Worm (Caenorhabditis elegans) whole organism, L1 larva: ENCODE data around the gene R02F2.8.

ENCODE experiments used
- C04F5.9 ChIP-seq: sonication (generic microtip); optimal IDR thresholded peaks from 2 replicates; lab custom pipeline; 2016; ENCODE audit warnings: missing genetic modification characterization, missing compliant biosample characterization
- C16A3.4 ChIP-seq: fragments of 150-350 bp; optimal IDR thresholded peaks from 2 replicates; lab custom pipeline; 2014; ENCODE audit warnings: missing biosample characterization, missing genetic modification characterization
- C34B4.2 ChIP-seq: sonication (generic microtip); optimal IDR thresholded peaks from 2 replicates; lab custom pipeline; 2017; ENCODE audit warnings: mild to moderate bottlenecking, missing genetic modification characterization, missing compliant biosample characterization
- alr-1 ChIP-seq: fragments of 200-800 bp; sonication (Bioruptor generic); optimal IDR thresholded peaks from 2 replicates; lab custom pipeline; 2018; ENCODE audit warnings: borderline replicate concordance, mild to moderate bottlenecking, missing genetic modification characterization, missing compliant biosample characterization
- blmp-1 ChIP-seq: fragments of 150-350 bp; optimal IDR thresholded peaks from 2 replicates; lab custom pipeline; 2014; ENCODE audit warnings: missing biosample characterization, missing genetic modification characterization
- ceh-82 ChIP-seq, 3 experiments: fragments of 150-350 bp in 1 of 3; sonication (generic microtip) in 2 of 3; optimal IDR thresholded peaks; 2 replicates each; lab custom pipeline; 2014 to 2017; ENCODE audit warnings: missing biosample characterization in 3 of 3, missing genetic modification characterization in 3 of 3
- ces-1 ChIP-seq: fragments of 150-350 bp; optimal IDR thresholded peaks from 2 replicates; lab custom pipeline; 2014; ENCODE audit warnings: missing biosample characterization, missing genetic modification reagents, missing genetic modification characterization
- dpl-1 ChIP-seq, 3 experiments: fragments of 150-350 bp in 2 of 3; sonication (generic microtip) in 1 of 3; optimal IDR thresholded peaks; 2 replicates each; lab custom pipeline; 2014 to 2017; ENCODE audit warnings: missing biosample characterization in 3 of 3, missing genetic modification characterization in 3 of 3, missing genetic modification reagents in 3 of 3
- dsc-1 ChIP-seq: sonication (generic microtip); optimal IDR thresholded peaks from 2 replicates; lab custom pipeline; 2016; ENCODE audit warnings: mild to moderate bottlenecking, missing genetic modification characterization, missing compliant biosample characterization
- efl-1 ChIP-seq, 4 experiments: fragments of 150-350 bp; optimal IDR thresholded peaks in 3 of 4; peaks in 1 of 4; 1 replicate in 1 of 4; 2 replicates in 3 of 4; lab custom pipeline; 2014; ENCODE audit warnings: missing biosample characterization in 2 of 4, missing genetic modification characterization in 2 of 4, missing genetic modification reagents in 2 of 4
- efl-3 ChIP-seq: fragments of 200-800 bp; sonication (Bioruptor generic); optimal IDR thresholded peaks from 2 replicates; lab custom pipeline; 2018; ENCODE audit warnings: mild to moderate bottlenecking, missing genetic modification characterization, missing compliant biosample characterization
- egl-13 ChIP-seq: sonication (generic microtip); optimal IDR thresholded peaks from 2 replicates; lab custom pipeline; 2016; ENCODE audit warnings: missing genotype, missing genetic modification reagents, missing genetic modification characterization, missing compliant biosample characterization
- elt-2 ChIP-seq: sonication (generic microtip); optimal IDR thresholded peaks from 2 replicates; lab custom pipeline; 2016; ENCODE audit warnings: missing genetic modification characterization, mild to moderate bottlenecking, inconsistent platforms, missing compliant biosample characterization, missing genetic modification reagents
- grh-1 ChIP-seq: fragments of 200-800 bp; sonication (Bioruptor generic); IDR thresholded peaks from 2 replicates; pipeline ENCODE4 v1.3.6; 2022; ENCODE audit warnings: missing genetic modification reagents, missing genetic modification characterization, missing compliant biosample characterization
- hlh-17 ChIP-seq: fragments of 200-800 bp; sonication (Bioruptor generic); optimal IDR thresholded peaks from 2 replicates; lab custom pipeline; 2018; ENCODE audit warnings: missing genetic modification characterization, mild to moderate bottlenecking, missing compliant biosample characterization, moderate library complexity, borderline replicate concordance
- hlh-4 ChIP-seq: sonication (generic microtip); optimal IDR thresholded peaks from 2 replicates; lab custom pipeline; 2016; ENCODE audit warnings: mild to moderate bottlenecking, missing genetic modification characterization, missing compliant biosample characterization
- hpl-2 ChIP-seq: fragments of 150-350 bp; optimal IDR thresholded peaks from 2 replicates; lab custom pipeline; 2014; ENCODE audit warnings: missing biosample characterization, missing genetic modification reagents, missing genetic modification characterization
- jun-1 ChIP-seq: fragments of 150-350 bp; optimal IDR thresholded peaks from 2 replicates; lab custom pipeline; 2014; ENCODE audit warnings: missing biosample characterization, missing genetic modification reagents, missing genetic modification characterization
- lin-35 ChIP-seq, 2 experiments: fragments of 150-350 bp; optimal IDR thresholded peaks; 2 replicates each; lab custom pipeline; 2014; ENCODE audit warnings: missing biosample characterization in 2 of 2, missing genetic modification characterization in 2 of 2, missing genetic modification reagents in 2 of 2
- lin-39 ChIP-seq: fragments of 150-350 bp; optimal IDR thresholded peaks from 2 replicates; lab custom pipeline; 2014; ENCODE audit warnings: missing biosample characterization, missing genetic modification reagents, missing genetic modification characterization
- lsy-2 ChIP-seq, 2 experiments: fragments of 150-350 bp; optimal IDR thresholded peaks; 2 replicates each; lab custom pipeline; 2014; ENCODE audit warnings: missing biosample characterization in 2 of 2, missing genetic modification characterization in 2 of 2
- mdl-1 ChIP-seq, 2 experiments: fragments of 150-350 bp; optimal IDR thresholded peaks; 2 replicates each; lab custom pipeline; 2014 to 2017; ENCODE audit warnings: missing biosample characterization in 2 of 2, missing genetic modification characterization in 2 of 2, inconsistent platforms in 1 of 2
- mef-2 ChIP-seq: fragments of 150-350 bp; optimal IDR thresholded peaks from 2 replicates; lab custom pipeline; 2014; ENCODE audit warnings: missing biosample characterization, missing genetic modification characterization
- nhr-12 ChIP-seq: sonication (generic microtip); optimal IDR thresholded peaks from 2 replicates; lab custom pipeline; 2017; ENCODE audit warnings: missing biosample characterization, missing genetic modification characterization
- nhr-28 ChIP-seq: fragments of 150-350 bp; optimal IDR thresholded peaks from 2 replicates; lab custom pipeline; 2014; ENCODE audit warnings: missing biosample characterization, missing genetic modification characterization
- nhr-47 ChIP-seq: sonication (generic microtip); optimal IDR thresholded peaks from 2 replicates; lab custom pipeline; 2016; ENCODE audit warnings: mild to moderate bottlenecking, missing genetic modification characterization, moderate library complexity, missing compliant biosample characterization
- nhr-77 ChIP-seq: fragments of 150-350 bp; optimal IDR thresholded peaks from 2 replicates; lab custom pipeline; 2014; ENCODE audit warnings: missing biosample characterization, missing genetic modification characterization
- nhr-85 ChIP-seq: sonication (generic microtip); peaks from one replicate; lab custom pipeline; 2016; ENCODE audit warnings: missing genetic modification characterization, inconsistent platforms, missing compliant biosample characterization
- pag-3 ChIP-seq: sonication (generic microtip); optimal IDR thresholded peaks from 2 replicates; lab custom pipeline; 2017; ENCODE audit warnings: missing genetic modification characterization, mild to moderate bottlenecking, missing compliant biosample characterization, antibody characterized with exemption, borderline replicate concordance; ENCODE audit not compliant: insufficient read depth
- pax-3 ChIP-seq: fragments of 200-800 bp; sonication (Bioruptor generic); optimal IDR thresholded peaks from 2 replicates; lab custom pipeline; 2018; ENCODE audit warnings: mild to moderate bottlenecking, missing genetic modification characterization, moderate library complexity, missing compliant biosample characterization
- pqm-1 ChIP-seq: sonication (generic microtip); optimal IDR thresholded peaks from 3 replicates; lab custom pipeline; 2017; ENCODE audit warnings: missing biosample characterization, missing genetic modification characterization
- skn-1 ChIP-seq: fragments of 150-350 bp; optimal IDR thresholded peaks from 2 replicates; lab custom pipeline; 2014; ENCODE audit warnings: missing biosample characterization, missing genetic modification characterization
- snpc-4 ChIP-seq: fragments of 150-350 bp; optimal IDR thresholded peaks from 2 replicates; lab custom pipeline; 2014; ENCODE audit warnings: missing biosample characterization, missing genetic modification characterization
- sox-4 ChIP-seq: sonication (generic microtip); optimal IDR thresholded peaks from 2 replicates; lab custom pipeline; 2016; ENCODE audit warnings: missing genetic modification characterization, missing compliant biosample characterization
- sptf-1 ChIP-seq: fragments of 150-350 bp; optimal IDR thresholded peaks from 2 replicates; lab custom pipeline; 2014; ENCODE audit warnings: missing biosample characterization, missing genetic modification characterization
- unc-62 ChIP-seq: fragments of 150-350 bp; optimal IDR thresholded peaks from 2 replicates; lab custom pipeline; 2014; ENCODE audit warnings: missing biosample characterization, missing genetic modification reagents, missing genetic modification characterization
- unc-86 ChIP-seq: sonication (generic microtip); optimal IDR thresholded peaks from 2 replicates; lab custom pipeline; 2016; ENCODE audit warnings: missing genetic modification characterization, missing compliant biosample characterization
- vab-15 ChIP-seq: sonication (generic microtip); optimal IDR thresholded peaks from 2 replicates; lab custom pipeline; 2017; ENCODE audit warnings: missing genotype, mild to moderate bottlenecking, missing genetic modification characterization, missing compliant biosample characterization
- ztf-4 ChIP-seq: fragments of 150-350 bp; optimal IDR thresholded peaks from 2 replicates; lab custom pipeline; 2014; ENCODE audit warnings: missing biosample characterization, missing genetic modification characterization

The R02F2.8 gene

ce11 chrIII:5483738-5484315 is 11.2 kb downstream of the R02F2.8 start, which contains the start of the genes R02F2.7 and R02F2.4:
TSS of gene R02F2.7 (minus strand) at chrIII:5483773.
TSS of gene R02F2.4 (plus strand) at chrIII:5484289.
- no peak for TF ChIP-seq lin-39
- peak in 1 of 2 experiments; percentile 83 for TF ChIP-seq efl-1 (optimal IDR thresholded peaks at IDR 0.05; lab: Kevin White, UChicago)
- TF ChIP-seq efl-1 (GFP tag; optimal IDR thresholded peaks at IDR 0.05 in 1 of 2; lab: Kevin White, UChicago), result peak; percentile 87 to 99
- no peak for TF ChIP-seq egl-13 (tag; lab: Kevin White, UChicago)
- TF ChIP-seq ztf-4 (tag; lab: Kevin White, UChicago), result no peak
- peak; percentile 21 for TF ChIP-seq C16A3.4
- no peak for TF ChIP-seq vab-15 (tag; lab: Kevin White, UChicago)
- TF ChIP-seq dpl-1 (GFP tag; optimal IDR thresholded peaks at IDR 0.05; lab: Kevin White, UChicago), result peak; percentile 70 to 89 (median 86)
- TF ChIP-seq lin-35 (GFP tag; optimal IDR thresholded peaks at IDR 0.05; lab: Kevin White, UChicago), result peak; percentile 73 to 94
- peak; percentile 36 for TF ChIP-seq blmp-1
- TF ChIP-seq lsy-2 (tag; optimal IDR thresholded peaks at IDR 0.05; lab: Kevin White, UChicago), result peak in 1 of 2 experiments; percentile 60

ce11 chrIII:5479493-5480167 is 15.4 kb downstream of the R02F2.8 start:
- no peak for TF ChIP-seq efl-1 (optimal IDR thresholded peaks at IDR 0.05; lab: Kevin White, UChicago)
- peak in 1 of 2 experiments; percentile 83 for TF ChIP-seq efl-1 (GFP tag; optimal IDR thresholded peaks at IDR 0.05 in 1 of 2; lab: Kevin White, UChicago)
- no peak for TF ChIP-seq unc-62 (GFP tag; lab: Kevin White, UChicago)
- no peak for TF ChIP-seq jun-1 (tag; lab: Kevin White, UChicago)

ce11 chrIII:5478824-5479368 is 16.2 kb downstream of the R02F2.8 start, which contains the start of the genes R02F2.6 and R02F2.5:
TSS of gene R02F2.6 (minus strand) at chrIII:5478924.
TSS of gene R02F2.5 (plus strand) at chrIII:5479318.
- TF ChIP-seq mdl-1 (tag; optimal IDR thresholded peaks at IDR 0.05; lab: Kevin White, UChicago), result no peak
- no peak for TF ChIP-seq snpc-4 (tag; lab: Kevin White, UChicago)
- TF ChIP-seq hpl-2 (GFP tag; lab: Kevin White, UChicago), result no peak
- no peak for TF ChIP-seq sptf-1 (tag; lab: Kevin White, UChicago)
- no peak for TF ChIP-seq hlh-17 (GFP tag; lab: Kevin White, UChicago)
- no peak for TF ChIP-seq ceh-82 (tag; optimal IDR thresholded peaks at IDR 0.05; lab: Kevin White, UChicago)
- no peak for TF ChIP-seq pqm-1
- no peak for TF ChIP-seq C04F5.9 (tag; lab: Kevin White, UChicago)
- no peak for TF ChIP-seq nhr-47 (tag; lab: Kevin White, UChicago)
- TF ChIP-seq nhr-28, result no peak
- no peak for TF ChIP-seq hlh-4 (tag; lab: Kevin White, UChicago)
- TF ChIP-seq grh-1 (GFP tag; lab: Robert Waterston, UW), result no peak
- TF ChIP-seq unc-86 (tag; lab: Kevin White, UChicago), result no peak
- TF ChIP-seq nhr-77, result no peak
- no peak for TF ChIP-seq sox-4 (tag; lab: Kevin White, UChicago)
- TF ChIP-seq pag-3, result no peak
- no peak for TF ChIP-seq mef-2 (tag; lab: Kevin White, UChicago)
- no peak for TF ChIP-seq nhr-85 (tag; lab: Kevin White, UChicago)
- no peak for TF ChIP-seq ces-1 (GFP tag; lab: Kevin White, UChicago)

ce11 chrIII:5478011-5478410 is 17.1 kb downstream of the R02F2.8 start, which contains the start of gene R02F2.10:
TSS of gene R02F2.10 (plus strand) at chrIII:5478311.
- TF ChIP-seq pqm-1 (no peak), skn-1 (tag; lab: Kevin White, UChicago) (no peak), efl-3 (GFP tag; lab: Kevin White, UChicago) (no peak), hpl-2 (GFP tag; lab: Kevin White, UChicago) (no peak), nhr-12 (tag; lab: Kevin White, UChicago) (no peak), elt-2 (no peak), dsc-1 (tag; lab: Kevin White, UChicago) (no peak), grh-1 (GFP tag; lab: Robert Waterston, UW) (no peak), C34B4.2 (tag; lab: Kevin White, UChicago) (no peak), lin-39 (no peak), vab-15 (tag; lab: Kevin White, UChicago) (no peak), lin-35 (GFP tag; optimal IDR thresholded peaks at IDR 0.05; lab: Kevin White, UChicago) (no peak), blmp-1 (no peak), sox-4 (tag; lab: Kevin White, UChicago) (no peak), ces-1 (GFP tag; lab: Kevin White, UChicago) (no peak), pax-3 (no peak), alr-1 (tag; lab: Kevin White, UChicago) (no peak)
